Fruit fly (Drosophila melanogaster) whole organism, wandering third instar larva: ENCODE data around the gene CG7912.
A peak's percentile ranks its signal among the peaks of the same experiment; 100 is the strongest.

Experiments
- Abd-B ChIP-seq: fragments of >200 bp; optimal IDR thresholded peaks from 2 replicates; lab custom pipeline; 2017; ENCODE audit warnings: missing biosample characterization, missing genetic modification characterization
- CG32264 ChIP-seq: fragments of 200-800 bp; sonication (Bioruptor generic); optimal IDR thresholded peaks from 2 replicates; lab custom pipeline; 2016; ENCODE audit warnings: missing biosample characterization, missing genetic modification characterization
- CG9705 ChIP-seq: fragments of 200-800 bp; sonication (Bioruptor generic); optimal IDR thresholded peaks from 2 replicates; lab custom pipeline; 2018; ENCODE audit warnings: missing biosample characterization, mild to moderate bottlenecking, missing genetic modification characterization
- CrebA ChIP-seq: fragments of 200-800 bp; sonication (Bioruptor generic); optimal IDR thresholded peaks from 2 replicates; lab custom pipeline; 2016; ENCODE audit warnings: missing biosample characterization, mild to moderate bottlenecking, missing genetic modification characterization, borderline replicate concordance
- Dfd ChIP-seq: fragments of >200 bp; optimal IDR thresholded peaks from 2 replicates; lab custom pipeline; 2017; ENCODE audit warnings: missing biosample characterization, missing genetic modification characterization
- Dif ChIP-seq: fragments of 200-275, 200-300 bp; sonication (Bioruptor generic); optimal IDR thresholded peaks from 2 replicates; lab custom pipeline; 2018; ENCODE audit warnings: missing biosample characterization, missing genetic modification characterization; ENCODE audit not compliant: partially characterized antibody
- GATAd ChIP-seq: sonication (Bioruptor generic); optimal IDR thresholded peaks from 2 replicates; lab custom pipeline; 2016; ENCODE audit warnings: missing biosample characterization, missing genetic modification characterization
- HLH106 ChIP-seq: fragments of 200-800 bp; optimal IDR thresholded peaks from 3 replicates; lab custom pipeline; 2019; ENCODE audit warnings: missing biosample characterization, mild to moderate bottlenecking, missing genetic modification characterization, moderate library complexity
- Hnf4 ChIP-seq: fragments of 200-800 bp; sonication (Bioruptor generic); optimal IDR thresholded peaks from 2 replicates; lab custom pipeline; 2016; ENCODE audit warnings: missing biosample characterization, mild to moderate bottlenecking, missing genetic modification characterization
- Hr78 ChIP-seq: fragments of >200 bp; optimal IDR thresholded peaks from 2 replicates; lab custom pipeline; 2017; ENCODE audit warnings: missing biosample characterization, missing genetic modification characterization
- Hr83 ChIP-seq: fragments of 200-300 bp; sonication (Bioruptor generic); optimal IDR thresholded peaks from 2 replicates; lab custom pipeline; 2016; ENCODE audit warnings: missing biosample characterization, mild to moderate bottlenecking, missing genetic modification characterization, moderate library complexity; ENCODE audit not compliant: poor library complexity, severe bottlenecking
- Jra ChIP-seq: sonication (Bioruptor generic); optimal IDR thresholded peaks from 2 replicates; lab custom pipeline; 2016; ENCODE audit warnings: missing biosample characterization, missing genetic modification characterization
- Mio ChIP-seq: sonication (Bioruptor generic); optimal IDR thresholded peaks from 2 replicates; lab custom pipeline; 2016; ENCODE audit warnings: missing biosample characterization, missing genetic modification characterization
- Myc ChIP-seq: fragments of >200 bp; optimal IDR thresholded peaks from 2 replicates; lab custom pipeline; 2017
- N ChIP-seq: fragments of >200 bp; optimal IDR thresholded peaks from 2 replicates; lab custom pipeline; 2018; ENCODE audit warnings: missing biosample characterization, missing external identifiers, missing genetic modification characterization
- OdsH ChIP-seq: fragments of 200-800 bp; sonication (Bioruptor generic); optimal IDR thresholded peaks from 2 replicates; lab custom pipeline; 2016; ENCODE audit warnings: missing biosample characterization, mild to moderate bottlenecking, missing genetic modification characterization
- Rel ChIP-seq, 2 experiments: fragments of 200-800 bp; sonication (Bioruptor generic) in 1 of 2; optimal IDR thresholded peaks; 2 replicates in 1 of 2; 3 replicates in 1 of 2; lab custom pipeline; 2016 to 2019; ENCODE audit warnings: mild to moderate bottlenecking in 2 of 2, missing biosample characterization in 2 of 2, missing genetic modification characterization in 2 of 2, moderate library complexity in 1 of 2
- Sp1 ChIP-seq: fragments of 200-800 bp; sonication (Bioruptor generic); optimal IDR thresholded peaks from 3 replicates; lab custom pipeline; 2019; ENCODE audit warnings: missing biosample characterization, mild to moderate bottlenecking, missing genetic modification characterization, moderate library complexity
- Vsx2 ChIP-seq: fragments of 200-300, 225-300 bp; sonication (Bioruptor generic); optimal IDR thresholded peaks from 2 replicates; lab custom pipeline; 2018; ENCODE audit warnings: missing biosample characterization, missing genetic modification characterization; ENCODE audit not compliant: partially characterized antibody
- br ChIP-seq: fragments of 200-800 bp; sonication (Bioruptor generic); optimal IDR thresholded peaks from 2 replicates; lab custom pipeline; 2016; ENCODE audit warnings: missing biosample characterization, missing genetic modification characterization
- brk ChIP-seq: fragments of 200-800 bp; sonication (Bioruptor generic); optimal IDR thresholded peaks from 2 replicates; lab custom pipeline; 2016; ENCODE audit warnings: missing biosample characterization, mild to moderate bottlenecking, missing genetic modification characterization
- dl ChIP-seq, 2 experiments: fragments of 175-275, 200-275 bp in 1 of 2; fragments of 200-275 bp in 1 of 2; sonication (Bioruptor generic); optimal IDR thresholded peaks; lab custom pipeline; 2018; ENCODE audit warnings: mild to moderate bottlenecking in 2 of 2, missing biosample characterization in 2 of 2, missing genetic modification characterization in 2 of 2, moderate library complexity in 2 of 2; ENCODE audit not compliant: partially characterized antibody in 2 of 2, insufficient read depth in 1 of 2
- dmrt93B ChIP-seq: fragments of 200-800 bp; sonication (Bioruptor generic); optimal IDR thresholded peaks from 2 replicates; lab custom pipeline; 2018; ENCODE audit warnings: missing biosample characterization, mild to moderate bottlenecking, missing genetic modification characterization
- dsf ChIP-seq: sonication (Bioruptor generic); optimal IDR thresholded peaks from 2 replicates; lab custom pipeline; 2016; ENCODE audit warnings: missing biosample characterization, missing genetic modification characterization, borderline replicate concordance
- ey ChIP-seq: fragments of 200-800 bp; sonication (Bioruptor generic); optimal IDR thresholded peaks from 2 replicates; lab custom pipeline; 2016; ENCODE audit warnings: missing biosample characterization, missing genetic modification characterization
- foxo ChIP-seq, 2 experiments: fragments of 200-800 bp; sonication (Bioruptor generic); optimal IDR thresholded peaks; 2 replicates in 1 of 2; 3 replicates in 1 of 2; lab custom pipeline; 2016 to 2017; ENCODE audit warnings: missing biosample characterization in 2 of 2, missing genetic modification characterization in 2 of 2
- fru ChIP-seq: fragments of 200-800 bp; sonication (Bioruptor generic); optimal IDR thresholded peaks from 3 replicates; lab custom pipeline; 2016; ENCODE audit warnings: missing biosample characterization, mild to moderate bottlenecking, missing genetic modification characterization
- h ChIP-seq: fragments of 200-800 bp; sonication (Bioruptor generic); optimal IDR thresholded peaks from 3 replicates; lab custom pipeline; 2016; ENCODE audit warnings: missing biosample characterization, mild to moderate bottlenecking, missing genetic modification characterization
- jim ChIP-seq: fragments of 175-275, 200-325 bp; sonication (Bioruptor generic); optimal IDR thresholded peaks from 2 replicates; lab custom pipeline; 2016; ENCODE audit warnings: missing biosample characterization, mild to moderate bottlenecking, missing genetic modification characterization
- lola ChIP-seq: fragments of >200 bp; optimal IDR thresholded peaks from 2 replicates; lab custom pipeline; 2017; ENCODE audit warnings: missing biosample characterization, missing genetic modification characterization
- pan ChIP-seq: fragments of >200 bp; optimal IDR thresholded peaks from 2 replicates; lab custom pipeline; 2017
- psq ChIP-seq: fragments of 200-800 bp; sonication (Bioruptor generic); optimal IDR thresholded peaks from 3 replicates; lab custom pipeline; 2017; ENCODE audit warnings: missing biosample characterization, mild to moderate bottlenecking, missing genetic modification characterization, moderate library complexity
- rgr ChIP-seq: fragments of 200-800 bp; sonication (Bioruptor generic); optimal IDR thresholded peaks from 3 replicates; lab custom pipeline; 2016; ENCODE audit warnings: missing biosample characterization, mild to moderate bottlenecking, missing genetic modification characterization
- sage ChIP-seq: fragments of 200-800 bp; sonication (Bioruptor generic); optimal IDR thresholded peaks from 2 replicates; lab custom pipeline; 2016; ENCODE audit warnings: missing biosample characterization, mild to moderate bottlenecking, missing genetic modification characterization
- sv ChIP-seq: fragments of 200-800 bp; sonication (Bioruptor generic); optimal IDR thresholded peaks from 3 replicates; lab custom pipeline; 2016; ENCODE audit warnings: missing biosample characterization, missing genetic modification characterization
- tai ChIP-seq: sonication (Bioruptor generic); optimal IDR thresholded peaks from 2 replicates; lab custom pipeline; 2016; ENCODE audit warnings: missing biosample characterization, missing genetic modification characterization
- usp ChIP-seq: fragments of >200 bp; optimal IDR thresholded peaks from 2 replicates; lab custom pipeline; 2017; ENCODE audit warnings: missing biosample characterization, missing genetic modification characterization
- woc ChIP-seq: sonication (Bioruptor generic); optimal IDR thresholded peaks from 2 replicates; lab custom pipeline; 2016; ENCODE audit warnings: missing biosample characterization, mild to moderate bottlenecking, missing genetic modification characterization

The CG7912 gene

dm6 chr3R:30055915-30056544 lies 47.0 kb upstream of the CG7912 start, which contains the start of the genes Rpp14b and spn-A:
TSS of gene Rpp14b (plus strand) at chr3R:30055957.
TSS of gene spn-A (minus strand) at chr3R:30056037.
- TF ChIP-seq GATAd (GFP tag; lab: Kevin White, UChicago) (no peak), CG32264 (GFP tag; lab: Kevin White, UChicago) (no peak), tai (no peak), pan (no peak), fru (GFP tag; lab: Kevin White, UChicago) (no peak), Dif (GFP tag; lab: Kevin White, UChicago) (no peak), br (GFP tag; lab: Kevin White, UChicago) (peak; percentile 30), dl (GFP tag; optimal IDR thresholded peaks at IDR 0.05; lab: Kevin White, UChicago; ENCODE audit: insufficient read depth in 1 of 2, partially characterized antibody in 2 of 2) (no peak), HLH106 (tag; lab: Kevin White, UChicago) (peak; percentile 39), foxo (GFP tag; optimal IDR thresholded peaks at IDR 0.05; lab: Kevin White, UChicago) (peak in 1 of 2 experiments; percentile 43), Hr78 (GFP tag; lab: Kevin White, UChicago) (no peak), OdsH (GFP tag; lab: Kevin White, UChicago) (peak; percentile 4), usp (no peak), Myc (no peak), CG9705 (GFP tag; lab: Kevin White, UChicago) (no peak), N (no peak), brk (GFP tag; lab: Kevin White, UChicago) (no peak), Rel (GFP tag; optimal IDR thresholded peaks at IDR 0.05; lab: Kevin White, UChicago) (no peak), Rel (tag; optimal IDR thresholded peaks at IDR 0.05; lab: Kevin White, UChicago) (no peak), Dfd (no peak), dmrt93B (GFP tag; lab: Kevin White, UChicago) (no peak), psq (no peak), Hnf4 (no peak), woc (GFP tag; lab: Kevin White, UChicago) (peak; percentile 47), CrebA (GFP tag; lab: Kevin White, UChicago) (no peak), ey (GFP tag; lab: Kevin White, UChicago) (peak; percentile 19), Sp1 (GFP tag; lab: Kevin White, UChicago) (peak; percentile 13), jim (GFP tag; lab: Kevin White, UChicago) (no peak), h (peak; percentile 18), Hr83 (GFP tag; lab: Kevin White, UChicago) (peak; percentile 21), Mio (GFP tag; lab: Kevin White, UChicago) (no peak), Jra (GFP tag; lab: Kevin White, UChicago) (no peak), sv (no peak), dsf (GFP tag; lab: Kevin White, UChicago) (no peak), sage (GFP tag; lab: Kevin White, UChicago) (no peak), Abd-B (GFP tag; lab: Kevin White, UChicago) (no peak), lola (GFP tag; lab: Kevin White, UChicago) (no peak), Vsx2 (no peak), rgr (GFP tag; lab: Kevin White, UChicago) (peak; percentile 53)

- TF ChIP-seq lola (GFP tag; lab: Kevin White, UChicago) (no peak), GATAd (GFP tag; lab: Kevin White, UChicago) (no peak), psq (no peak), Abd-B (GFP tag; lab: Kevin White, UChicago) (no peak), CrebA (GFP tag; lab: Kevin White, UChicago) (no peak), CG9705 (GFP tag; lab: Kevin White, UChicago) (no peak), Jra (GFP tag; lab: Kevin White, UChicago) (no peak), Dfd (no peak), woc (GFP tag; lab: Kevin White, UChicago) (no peak), rgr (GFP tag; lab: Kevin White, UChicago) (no peak), foxo (GFP tag; optimal IDR thresholded peaks at IDR 0.05; lab: Kevin White, UChicago) (no peak), HLH106 (tag; lab: Kevin White, UChicago) (peak; percentile 11), tai (no peak), Dif (GFP tag; lab: Kevin White, UChicago) (peak; percentile 11), dsf (GFP tag; lab: Kevin White, UChicago) (no peak), Mio (GFP tag; lab: Kevin White, UChicago) (no peak), Hnf4 (no peak), usp (no peak), pan (no peak), N (no peak), ey (GFP tag; lab: Kevin White, UChicago) (no peak), h (no peak), jim (GFP tag; lab: Kevin White, UChicago) (no peak), Rel (GFP tag; optimal IDR thresholded peaks at IDR 0.05; lab: Kevin White, UChicago) (no peak), Rel (tag; optimal IDR thresholded peaks at IDR 0.05; lab: Kevin White, UChicago) (peak; percentile 26), sv (no peak), Myc (peak; percentile 28), Hr83 (GFP tag; lab: Kevin White, UChicago) (no peak), CG32264 (GFP tag; lab: Kevin White, UChicago) (no peak), Sp1 (GFP tag; lab: Kevin White, UChicago) (peak; percentile 29), Vsx2 (no peak)
Observed at dm6 chr3R:30052455-30053046, 43.6 kb upstream of the CG7912 start, which contains the start of gene Jasper. TSS of gene Jasper (plus strand) at chr3R:30052514.
